Fruit fly (Drosophila melanogaster): Measurements from ENCODE around the gene Scsalpha1.

Scsalpha1 gene

DNA sequence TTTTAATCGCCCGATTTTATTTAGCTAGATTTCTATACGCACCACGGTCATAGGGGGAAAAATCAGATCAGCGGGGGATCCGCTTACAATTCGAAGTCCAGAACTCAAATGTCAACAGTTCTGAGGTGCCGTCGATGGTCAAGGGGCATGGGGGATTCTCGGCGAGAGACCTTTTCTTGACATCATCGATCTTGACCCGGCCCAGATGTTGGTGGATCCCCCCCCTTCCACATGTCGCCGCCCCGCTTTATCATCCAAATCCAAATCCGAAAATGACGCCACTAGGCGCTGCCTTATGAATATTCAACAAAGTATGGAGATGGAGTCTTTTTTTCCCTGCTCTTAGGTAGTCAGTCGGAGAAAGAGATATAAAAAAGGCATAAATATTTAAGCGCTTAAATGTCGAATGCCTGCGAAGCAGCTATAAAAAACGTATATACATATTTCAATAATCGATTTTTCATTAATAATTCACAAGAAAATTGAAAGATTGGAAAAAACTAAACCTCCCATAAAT is 33.9 kb downstream of the Scsalpha1 start (continued):
- no peak for TF ChIP-seq ham (GFP tag; IDR thresholded peaks at IDR 0.05)
- TF ChIP-seq HLH3B (GFP tag; IDR thresholded peaks at IDR 0.05), result no peak
- no peak for TF ChIP-seq CG1024 (GFP tag; IDR thresholded peaks at IDR 0.05)
- TF ChIP-seq sc (optimal IDR thresholded peaks at IDR 0.05), result no peak
- no peak for TF ChIP-seq sc (GFP tag; optimal IDR thresholded peaks at IDR 0.05)
- no peak for TF ChIP-seq CG17829 (tag; optimal IDR thresholded peaks at IDR 0.05)
- no peak for TF ChIP-seq CG2875 (GFP tag; optimal IDR thresholded peaks at IDR 0.05)
- no peak for TF ChIP-seq CG7786 (GFP tag; optimal IDR thresholded peaks at IDR 0.05)

- TF ChIP-seq CG15479 (GFP tag; optimal IDR thresholded peaks at IDR 0.05), result peak; percentile 8
- TF ChIP-seq D (optimal IDR thresholded peaks at IDR 0.05), result peak; percentile 97
- no peak for TF ChIP-seq D (GFP tag; optimal IDR thresholded peaks at IDR 0.05)
- TF ChIP-seq sens (GFP tag), result peak; percentile 28
- TF ChIP-seq z (GFP tag; IDR thresholded peaks at IDR 0.05), result 0 out of 3 replicates have a peak, but pooled peaks have one; percentile 18
- no peak for TF ChIP-seq tio (GFP tag; optimal IDR thresholded peaks at IDR 0.05)
- TF ChIP-seq pros (GFP tag; optimal IDR thresholded peaks at IDR 0.05), result peak; percentile 40
- 0 out of 3 replicates have a peak, but pooled peaks have one; percentile 18 for TF ChIP-seq vnd (GFP tag; IDR thresholded peaks at IDR 0.05; ENCODE audit: partially characterized antibody)
- peak; percentile 39 for TF ChIP-seq cad (GFP tag; optimal IDR thresholded peaks at IDR 0.05)
- TF ChIP-seq tll (GFP tag; optimal IDR thresholded peaks at IDR 0.05), result peak in 1 of 2 experiments; percentile 93
- TF ChIP-seq twi (tag; optimal IDR thresholded peaks at IDR 0.05), result no peak
- no peak for TF ChIP-seq CG18011 (GFP tag; optimal IDR thresholded peaks at IDR 0.05)
These were observed 34.8 kb downstream of the Scsalpha1 start for dm6 chr3L:3848687-3849270.

DNA sequence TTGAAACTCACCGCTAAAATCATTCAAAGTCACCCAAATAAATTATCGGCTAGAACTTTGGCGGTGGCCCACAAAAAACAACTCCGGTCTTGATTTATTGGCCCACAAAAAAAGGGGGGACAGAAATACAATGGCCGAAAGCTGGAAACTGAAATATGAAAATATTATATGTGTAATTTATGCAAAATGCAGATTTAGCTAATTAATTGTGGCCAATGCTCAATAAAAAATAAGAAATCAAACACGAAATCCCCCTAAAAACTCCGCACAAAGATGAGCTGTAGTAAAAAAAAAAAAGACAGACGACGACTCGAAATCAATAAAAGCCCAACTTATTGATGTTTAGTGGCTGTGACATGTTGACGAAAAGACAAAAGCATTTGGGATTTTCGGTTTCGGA is 35.8 kb downstream of the Scsalpha1 start:
- no peak for TF ChIP-seq btn (GFP tag; optimal IDR thresholded peaks at IDR 0.05)
- TF ChIP-seq Blimp-1 (GFP tag; optimal IDR thresholded peaks at IDR 0.05), result no peak
- peak; percentile 8 for TF ChIP-seq Vsx1 (GFP tag; optimal IDR thresholded peaks at IDR 0.05)
- TF ChIP-seq unpg (GFP tag; optimal IDR thresholded peaks at IDR 0.05), result no peak
- 0 out of 4 replicates have a peak, but pooled peaks have one; percentile 51 for TF ChIP-seq chinmo (GFP tag; IDR thresholded peaks at IDR 0.05; ENCODE audit: partially characterized antibody)
- TF ChIP-seq oc (tag; optimal IDR thresholded peaks at IDR 0.05), result peak; percentile 45
- no peak for TF ChIP-seq CG2199 (GFP tag; IDR thresholded peaks at IDR 0.05)
- no peak for TF ChIP-seq CG1233 (GFP tag; optimal IDR thresholded peaks at IDR 0.05)
- TF ChIP-seq Awh (GFP tag; IDR thresholded peaks at IDR 0.05), result peak; percentile 90
- TF ChIP-seq sd (tag; optimal IDR thresholded peaks at IDR 0.05), result no peak
- no peak for TF ChIP-seq CG11085 (GFP tag; IDR thresholded peaks at IDR 0.05)
- no peak for TF ChIP-seq CG13894 (tag; optimal IDR thresholded peaks at IDR 0.05)
- peak; percentile 79 for TF ChIP-seq abd-A (tag; optimal IDR thresholded peaks at IDR 0.05)
- peak; percentile 59; the same call in 1 of the 2 replicates for TF ChIP-seq vvl (GFP tag; IDR thresholded peaks at IDR 0.05)
- no peak for TF ChIP-seq CG3995 (GFP tag; optimal IDR thresholded peaks at IDR 0.05)
- no peak for TF ChIP-seq cwo (GFP tag; optimal IDR thresholded peaks at IDR 0.05)
- no peak for TF ChIP-seq HHEX (GFP tag; optimal IDR thresholded peaks at IDR 0.05)
- no peak for TF ChIP-seq tup (GFP tag; optimal IDR thresholded peaks at IDR 0.05)
- TF ChIP-seq Hr78 (GFP tag; optimal IDR thresholded peaks at IDR 0.05), result no peak

Measured in whole organism, embryonic.